Worm (Caenorhabditis elegans): ENCODE results near the gene scl-15.

scl-15 gene

ce11 chrII:3248043-3248718 is 36.3 kb downstream of the scl-15 start, which contains the start of the genes fbxc-50 and C17F4.2 (continued):
- no peak for TF ChIP-seq Y53G8AR.9 (GFP tag; conservative IDR thresholded peaks at IDR 0.05)
- TF ChIP-seq ama-1 (optimal IDR thresholded peaks at IDR 0.05): no peak
- TF ChIP-seq ama-1 (GFP tag; optimal IDR thresholded peaks at IDR 0.05): no peak
- TF ChIP-seq dox-1 (GFP tag; IDR thresholded peaks at IDR 0.05): no peak

- TF ChIP-seq egl-18 (GFP tag; IDR thresholded peaks at IDR 0.05): no peak
- TF ChIP-seq F52B5.7 (tag; optimal IDR thresholded peaks at IDR 0.05): no peak
- no peak for TF ChIP-seq Y79H2A.3 (GFP tag; conservative IDR thresholded peaks at IDR 0.05)
- peak; percentile 51; the same call in 1 of the 2 replicates for TF ChIP-seq zfh-2 (GFP tag; conservative IDR thresholded peaks at IDR 0.05)
- no peak for TF ChIP-seq gei-17 (GFP tag; optimal IDR thresholded peaks at IDR 0.05)
- TF ChIP-seq nfya-2 (GFP tag; IDR thresholded peaks at IDR 0.05): no peak
- TF ChIP-seq ztf-3 (GFP tag; optimal IDR thresholded peaks at IDR 0.05): no peak
These were observed 36.9 kb downstream of the scl-15 start for ce11 chrII:3247556-3247955.

- TF ChIP-seq dox-1 (GFP tag; IDR thresholded peaks at IDR 0.05) (peak; percentile 46), madf-6 (GFP tag; IDR thresholded peaks at IDR 0.05) (no peak), akir-1 (GFP tag; optimal IDR thresholded peaks at IDR 0.05) (no peak), K11D2.4 (GFP tag; IDR thresholded peaks at IDR 0.05) (no peak), lin-40 (tag; optimal IDR thresholded peaks at IDR 0.05) (no peak), pbrm-1 (GFP tag; IDR thresholded peaks at IDR 0.05) (0 out of 2 replicates have a peak, but pooled peaks have one; percentile 40), ztf-3 (GFP tag; optimal IDR thresholded peaks at IDR 0.05) (no peak), snpc-4 (GFP tag; optimal IDR thresholded peaks at IDR 0.05) (no peak), snpc-4 (tag; optimal IDR thresholded peaks at IDR 0.05) (no peak), attf-5 (GFP tag; optimal IDR thresholded peaks at IDR 0.05) (peak; percentile 2), B0336.3 (GFP tag; IDR thresholded peaks at IDR 0.05) (0 out of 2 replicates have a peak, but pooled peaks have one; percentile 16), Y79H2A.3 (GFP tag; conservative IDR thresholded peaks at IDR 0.05) (no peak), let-526 (GFP tag; IDR thresholded peaks at IDR 0.05) (no peak), ets-4 (GFP tag; optimal IDR thresholded peaks at IDR 0.05) (peak; percentile 51), lsy-27 (tag; optimal IDR thresholded peaks at IDR 0.05; ENCODE audit: borderline replicate concordance, insufficient read depth) (no peak), B0035.1 (tag; optimal IDR thresholded peaks at IDR 0.05) (no peak), madf-10 (tag; optimal IDR thresholded peaks at IDR 0.05) (peak; percentile 11), Y53G8AR.9 (GFP tag; conservative IDR thresholded peaks at IDR 0.05) (no peak), dpff-1 (tag; optimal IDR thresholded peaks at IDR 0.05) (no peak), C06A6.2 (GFP tag; conservative IDR thresholded peaks at IDR 0.05) (no peak), nhr-120 (GFP tag; IDR thresholded peaks at IDR 0.05) (no peak), atf-7 (tag; optimal IDR thresholded peaks at IDR 0.05) (peak; percentile 50), ceh-100 (GFP tag; IDR thresholded peaks at IDR 0.05) (no peak), nhr-80 (tag; optimal IDR thresholded peaks at IDR 0.05) (peak; percentile 94), cebp-1 (GFP tag; IDR thresholded peaks at IDR 0.05) (no peak), cebp-1 (tag; optimal IDR thresholded peaks at IDR 0.05) (peak; percentile 14), tbp1 (GFP tag; optimal IDR thresholded peaks at IDR 0.05) (peak; percentile 21), unc-62 (GFP tag; optimal IDR thresholded peaks at IDR 0.05) (peak; percentile 47), ztf-26 (tag; optimal IDR thresholded peaks at IDR 0.05) (peak; percentile 6), ccch-3 (GFP tag; optimal IDR thresholded peaks at IDR 0.05) (no peak), sptf-2 (GFP tag; optimal IDR thresholded peaks at IDR 0.05) (no peak), Y95B8A.8 (GFP tag; IDR thresholded peaks at IDR 0.05) (no peak), ztf-22 (GFP tag; optimal IDR thresholded peaks at IDR 0.05) (peak; percentile 29), nfyb-1 (GFP tag; IDR thresholded peaks at IDR 0.05) (no peak), F10E7.11 (tag; optimal IDR thresholded peaks at IDR 0.05) (no peak)
These were observed 38.6 kb downstream of the scl-15 start, which contains the start of gene C17F4.7 for ce11 chrII:3245836-3246235. Gene C17F4.7 (minus strand): TSS chrII:3246015.
